Worm (Caenorhabditis elegans) whole organism, L4 larva: Measurements from ENCODE around the gene hda-5.
"Not testable (repeated sequence)": the region's sequence is repeated elsewhere in the genome, so short reads cannot be mapped to it uniquely, and the experiment has no call there.

Source experiments
- dmd-6 ChIP-seq: fragments of 200-800 bp; sonication (Bioruptor generic); IDR thresholded peaks from 2 replicates; pipeline ENCODE4 v1.3.6; 2022; ENCODE audit warnings: missing genetic modification reagents, missing genetic modification characterization, missing compliant biosample characterization
- egl-27 ChIP-seq: sonication (generic microtip); optimal IDR thresholded peaks from 3 replicates; lab custom pipeline; 2017; ENCODE audit warnings: missing biosample characterization, missing genetic modification reagents, missing genetic modification characterization
- lin-39 ChIP-seq: fragments of 150-350 bp; optimal IDR thresholded peaks from 2 replicates; lab custom pipeline; 2014; ENCODE audit warnings: missing biosample characterization, missing genetic modification reagents, missing genetic modification characterization
- lir-3 ChIP-seq: sonication (generic microtip); optimal IDR thresholded peaks from 2 replicates; lab custom pipeline; 2016; ENCODE audit warnings: mild to moderate bottlenecking, missing genetic modification characterization, missing compliant biosample characterization
- mxl-3 ChIP-seq: fragments of 200-800 bp; sonication (Bioruptor generic); optimal IDR thresholded peaks from 2 replicates; lab custom pipeline; 2018; ENCODE audit warnings: mild to moderate bottlenecking, missing genetic modification characterization, missing compliant biosample characterization

ce11 chrII:11759277-11759676 is 39.6 kb upstream of the hda-5 start, which contains the start of the genes F44E5.4 and F44E5.5:
- not testable (repeated sequence) for TF ChIP-seq egl-27, lin-39 (tag; lab: Kevin White, UChicago)
- TF ChIP-seq lir-3 (tag; lab: Kevin White, UChicago) (peak; percentile 63), mxl-3 (GFP tag; lab: Kevin White, UChicago) (peak; percentile 87), dmd-6 (GFP tag; lab: Robert Waterston, UW) (peak; percentile 99)
